Worm (Caenorhabditis elegans) whole organism, early embryonic: ENCODE measurements around the gene H06H21.11.

Experiments used
- B0310.2 ChIP-seq: sonication (generic microtip); optimal IDR thresholded peaks from 2 replicates; lab custom pipeline; 2016; ENCODE audit warnings: mild to moderate bottlenecking, missing genetic modification characterization, missing compliant biosample characterization
- F13C5.2 ChIP-seq: sonication (generic microtip); optimal IDR thresholded peaks from 2 replicates; lab custom pipeline; 2017; ENCODE audit warnings: mild to moderate bottlenecking, missing genetic modification characterization, inconsistent platforms, missing compliant biosample characterization
- aly-1 ChIP-seq: sonication (generic microtip); optimal IDR thresholded peaks from 2 replicates; lab custom pipeline; 2016; ENCODE audit warnings: missing genetic modification characterization, missing compliant biosample characterization
- ama-1 ChIP-seq: fragments of 150-350 bp; optimal IDR thresholded peaks from 2 replicates; lab custom pipeline; 2014
- ceh-13 ChIP-seq: fragments of 200-800 bp; sonication (Bioruptor generic); optimal IDR thresholded peaks from 2 replicates; lab custom pipeline; 2018; ENCODE audit warnings: mild to moderate bottlenecking, missing genetic modification characterization, missing compliant biosample characterization
- ceh-36 ChIP-seq: sonication (generic microtip); optimal IDR thresholded peaks from 2 replicates; lab custom pipeline; 2016; ENCODE audit warnings: missing genetic modification characterization, inconsistent platforms, missing compliant biosample characterization
- ets-7 ChIP-seq: sonication (generic microtip); optimal IDR thresholded peaks from 2 replicates; lab custom pipeline; 2016; ENCODE audit warnings: missing genotype, missing genetic modification characterization, missing compliant biosample characterization
- flt-1 ChIP-seq: fragments of 200-800 bp; sonication (Bioruptor generic); IDR thresholded peaks from 2 replicates; pipeline ENCODE4 v1.3.6; 2022; ENCODE audit warnings: missing genetic modification characterization, missing compliant biosample characterization
- hmbx-1 ChIP-seq: sonication (generic microtip); optimal IDR thresholded peaks from 2 replicates; lab custom pipeline; 2016; ENCODE audit warnings: mild to moderate bottlenecking, missing genetic modification characterization, missing compliant biosample characterization
- hmg-4 ChIP-seq: fragments of 200-800 bp; sonication (Bioruptor generic); optimal IDR thresholded peaks from 2 replicates; lab custom pipeline; 2018; ENCODE audit warnings: mild to moderate bottlenecking, missing genetic modification characterization, missing compliant biosample characterization
- hnd-1 ChIP-seq: sonication (generic microtip); optimal IDR thresholded peaks from 2 replicates; lab custom pipeline; 2016; ENCODE audit warnings: missing genetic modification characterization, missing compliant biosample characterization
- pes-1 ChIP-seq: fragments of 200-800 bp; sonication (Bioruptor generic); IDR thresholded peaks from 2 replicates; pipeline ENCODE4 v1.3.6; 2022; ENCODE audit warnings: missing genetic modification reagents, missing genetic modification characterization, missing compliant biosample characterization
- scrt-1 ChIP-seq: fragments of 200-800 bp; sonication (Bioruptor generic); IDR thresholded peaks from 2 replicates; pipeline ENCODE4 v1.3.6; 2022; ENCODE audit warnings: missing genetic modification characterization, missing compliant biosample characterization
- sea-1 ChIP-seq: fragments of 200-800 bp; sonication (Bioruptor generic); conservative IDR thresholded peaks from 2 replicates; pipeline ENCODE4 v1.3.6; 2022; ENCODE audit warnings: missing genetic modification characterization, missing compliant biosample characterization
- tbx-11 ChIP-seq: fragments of 200-800 bp; sonication (Bioruptor generic); IDR thresholded peaks from 2 replicates; pipeline ENCODE4 v1.3.6; 2022; ENCODE audit warnings: missing genetic modification characterization, missing compliant biosample characterization
- tbx-37 ChIP-seq: fragments of 200-800 bp; sonication (Bioruptor generic); conservative IDR thresholded peaks from 2 replicates; pipeline ENCODE4 v1.3.6; 2022; ENCODE audit warnings: missing genetic modification reagents, missing genetic modification characterization, missing compliant biosample characterization
- tra-4 ChIP-seq: sonication (generic microtip); optimal IDR thresholded peaks from 2 replicates; lab custom pipeline; 2017; ENCODE audit warnings: missing genetic modification characterization, missing compliant biosample characterization

The H06H21.11 gene

DNA sequence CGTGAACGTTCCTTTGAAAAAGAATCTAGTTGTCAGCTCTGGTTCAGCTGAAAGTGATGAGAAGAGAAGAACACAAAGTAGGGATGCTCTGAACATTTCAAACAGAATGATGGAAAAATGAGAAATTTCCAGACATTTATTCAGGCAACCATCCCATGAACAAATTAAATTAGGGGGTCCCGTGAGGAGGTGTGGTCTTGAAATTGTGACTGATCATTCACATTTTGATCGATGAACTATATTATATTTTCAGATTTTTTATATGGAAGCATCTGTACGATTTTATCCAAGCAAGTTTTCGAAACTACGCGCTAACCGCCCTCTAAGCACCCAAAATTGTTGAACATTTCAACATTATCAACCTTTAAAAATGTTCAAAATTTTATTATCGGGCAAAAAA lies 31.1 kb downstream of the H06H21.11 start, which contains the start of gene R11E3.19:
R11E3.19 (minus strand) TSS at position 101 of the 400 bp plus-strand sequence.
- TF ChIP-seq ama-1 (lab: Kevin White, UChicago) (no peak), tbx-11 (GFP tag; lab: Robert Waterston, UW) (no peak), ceh-13 (no peak), scrt-1 (no peak), F13C5.2 (tag; lab: Kevin White, UChicago) (no peak), ceh-36 (no peak), hmbx-1 (tag; lab: Kevin White, UChicago) (no peak), pes-1 (GFP tag; lab: Robert Waterston, UW) (no peak), tbx-37 (GFP tag; lab: Robert Waterston, UW) (no peak), hnd-1 (tag; lab: Kevin White, UChicago) (no peak), flt-1 (no peak), tra-4 (tag; lab: Kevin White, UChicago) (no peak), ets-7 (tag; lab: Kevin White, UChicago) (no peak), B0310.2 (no peak), hmg-4 (GFP tag; lab: Kevin White, UChicago) (no peak), sea-1 (GFP tag; lab: Robert Waterston, UW) (no peak), aly-1 (tag; lab: Kevin White, UChicago) (no peak)

ce11 chrIV:4771792-4772191 lies 35.3 kb downstream of the H06H21.11 start, which contains the start of gene R11E3.2:
TSS of gene R11E3.2 (plus strand) at chrIV:4772092.
- no peak for TF ChIP-seq flt-1
- no peak for TF ChIP-seq hmg-4 (GFP tag; lab: Kevin White, UChicago)
- no peak for TF ChIP-seq tbx-37 (GFP tag; lab: Robert Waterston, UW)
- TF ChIP-seq aly-1 (tag; lab: Kevin White, UChicago): no peak

ce11 chrIV:4764422-4764821 lies 42.7 kb downstream of the H06H21.11 start, which contains the start of gene npp-26:
TSS of gene npp-26 (plus strand) at chrIV:4764722.
- TF ChIP-seq hmg-4 (GFP tag; lab: Kevin White, UChicago) (no peak), tra-4 (tag; lab: Kevin White, UChicago) (no peak), tbx-11 (GFP tag; lab: Robert Waterston, UW) (no peak), flt-1 (no peak)

DNA sequence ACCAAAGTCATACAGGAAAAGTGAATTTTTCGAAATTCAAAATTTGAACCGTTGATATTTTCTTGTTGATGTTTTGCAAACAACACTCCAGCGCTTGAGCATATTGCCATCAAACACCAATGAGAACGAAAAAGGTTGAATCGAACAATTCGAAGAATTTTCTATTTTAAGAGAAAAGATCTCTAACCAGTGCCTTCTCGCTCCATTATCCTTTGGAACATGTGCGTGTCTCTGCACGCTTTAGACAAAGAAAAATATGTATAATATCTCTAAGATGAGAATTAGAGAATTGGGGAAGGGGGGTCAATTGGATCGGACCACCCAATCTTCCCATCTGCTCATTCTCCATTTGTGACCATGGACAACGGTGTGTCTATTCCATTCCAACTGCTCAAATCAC lies 43.3 kb downstream of the H06H21.11 start, which contains the start of gene Y17G9B.2:
Y17G9B.2 (plus strand) TSS at position 301 of the 400 bp plus-strand sequence.
- no peak for TF ChIP-seq scrt-1
- TF ChIP-seq flt-1: no peak
- TF ChIP-seq tbx-11 (GFP tag; lab: Robert Waterston, UW): no peak

ce11 chrIV:4760378-4761084 lies 46.6 kb downstream of the H06H21.11 start, which contains the start of the genes memi-1 and cyp-31A3:
TSS of gene memi-1 (minus strand) at chrIV:4760428.
TSS of gene cyp-31A3 (plus strand) at chrIV:4761049.
- TF ChIP-seq hmbx-1 (tag; lab: Kevin White, UChicago) (no peak), pes-1 (GFP tag; lab: Robert Waterston, UW) (no peak), aly-1 (tag; lab: Kevin White, UChicago) (no peak)

DNA sequence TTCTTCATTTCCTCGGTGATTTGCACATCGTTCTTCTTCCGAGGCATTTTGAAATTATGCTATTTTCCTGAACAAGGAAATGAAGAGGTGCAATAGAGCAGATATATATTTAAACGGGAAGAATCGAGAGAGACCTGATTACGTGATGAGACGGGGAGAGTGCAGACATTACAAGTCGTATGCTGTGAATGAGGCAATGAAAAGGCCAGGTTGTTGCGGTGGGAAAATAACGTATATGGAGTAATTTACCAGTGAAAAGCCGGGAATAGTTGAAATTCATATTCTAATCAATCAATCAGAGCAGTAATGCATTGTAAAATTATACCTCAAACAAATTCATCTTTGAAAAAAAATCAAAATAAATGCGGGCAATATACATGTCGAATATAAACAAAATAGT lies 48.5 kb downstream of the H06H21.11 start, which contains the start of gene Y17G9B.8:
Y17G9B.8 (minus strand) TSS at position 182 of the 400 bp plus-strand sequence.
- no peak for TF ChIP-seq F13C5.2 (tag; lab: Kevin White, UChicago)
- no peak for TF ChIP-seq flt-1
